Fruit fly (Drosophila melanogaster): ENCODE measurements around the gene CG17681.

- TF ChIP-seq CG9705 (GFP tag; optimal IDR thresholded peaks at IDR 0.05) (no peak), CG32264 (GFP tag; optimal IDR thresholded peaks at IDR 0.05) (no peak), jim (GFP tag; optimal IDR thresholded peaks at IDR 0.05) (no peak), CrebA (GFP tag; optimal IDR thresholded peaks at IDR 0.05; ENCODE audit: borderline replicate concordance) (no peak), fru (GFP tag; optimal IDR thresholded peaks at IDR 0.05) (peak; percentile 34), psq (GFP tag; optimal IDR thresholded peaks at IDR 0.05) (peak; percentile 0), br (GFP tag; optimal IDR thresholded peaks at IDR 0.05) (no peak), woc (GFP tag; optimal IDR thresholded peaks at IDR 0.05) (peak; percentile 5)
Observed at dm6 chr2L:18153068-18153467, at the start of gene CG17681.

Measured in whole organism, wandering third instar larva.